Worm (Caenorhabditis elegans): ENCODE measurements around the gene abu-2.

The abu-2 gene

DNA sequence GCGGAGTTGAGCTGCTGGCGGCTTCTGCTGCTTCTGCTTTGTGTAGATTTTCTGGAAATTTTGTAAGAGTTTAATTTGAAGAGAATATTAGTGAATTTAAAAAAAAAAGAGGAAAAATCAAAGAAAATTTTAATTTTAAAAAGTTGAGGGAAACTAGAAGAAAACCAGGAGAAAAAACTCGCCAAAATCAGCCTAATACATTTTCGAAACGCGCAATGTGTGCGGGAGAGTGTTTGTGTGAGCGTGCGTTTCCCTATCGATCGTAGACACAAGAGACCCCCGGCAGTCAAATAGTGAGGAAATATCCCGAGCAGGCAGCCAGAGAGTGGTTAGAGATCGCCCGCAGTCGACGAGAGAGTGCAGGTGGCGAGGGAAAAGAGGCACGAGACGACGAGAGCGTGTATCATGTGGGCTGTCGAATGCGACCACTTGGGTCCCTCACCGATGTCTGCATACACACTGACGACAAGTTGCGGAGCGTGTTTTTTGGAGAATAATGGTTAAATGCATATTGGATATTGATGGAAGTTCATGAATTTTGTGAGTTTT is 36.2 kb upstream of the abu-2 start, which contains the start of gene zfp-3 (continued):
- TF ChIP-seq ceh-82 (tag; optimal IDR thresholded peaks at IDR 0.05), result peak; percentile 76
- peak; percentile 90 for TF ChIP-seq unc-62 (GFP tag; optimal IDR thresholded peaks at IDR 0.05)
- TF ChIP-seq egl-27 (tag; optimal IDR thresholded peaks at IDR 0.05), result peak; percentile 89
- TF ChIP-seq lin-15B (tag; optimal IDR thresholded peaks at IDR 0.05), result peak; percentile 87
- no peak for TF ChIP-seq nhr-28 (tag; optimal IDR thresholded peaks at IDR 0.05)
- TF ChIP-seq zag-1 (tag; optimal IDR thresholded peaks at IDR 0.05), result no peak
- TF ChIP-seq hmg-11 (tag; optimal IDR thresholded peaks at IDR 0.05), result peak; percentile 99
- no peak for TF ChIP-seq nhr-237 (tag; optimal IDR thresholded peaks at IDR 0.05)
- TF ChIP-seq mdl-1 (tag; optimal IDR thresholded peaks at IDR 0.05), result peak; percentile 91
- TF ChIP-seq ZK546.5 (tag; optimal IDR thresholded peaks at IDR 0.05), result peak; percentile 14
- TF ChIP-seq mml-1 (tag; optimal IDR thresholded peaks at IDR 0.05), result peak; percentile 17
- peak; percentile 82 for TF ChIP-seq elt-2 (tag; optimal IDR thresholded peaks at IDR 0.05)
- TF ChIP-seq sea-2 (GFP tag; optimal IDR thresholded peaks at IDR 0.05), result peak; percentile 78
- TF ChIP-seq nfya-1 (tag; optimal IDR thresholded peaks at IDR 0.05; ENCODE audit: insufficient read depth), result peak; percentile 97

DNA sequence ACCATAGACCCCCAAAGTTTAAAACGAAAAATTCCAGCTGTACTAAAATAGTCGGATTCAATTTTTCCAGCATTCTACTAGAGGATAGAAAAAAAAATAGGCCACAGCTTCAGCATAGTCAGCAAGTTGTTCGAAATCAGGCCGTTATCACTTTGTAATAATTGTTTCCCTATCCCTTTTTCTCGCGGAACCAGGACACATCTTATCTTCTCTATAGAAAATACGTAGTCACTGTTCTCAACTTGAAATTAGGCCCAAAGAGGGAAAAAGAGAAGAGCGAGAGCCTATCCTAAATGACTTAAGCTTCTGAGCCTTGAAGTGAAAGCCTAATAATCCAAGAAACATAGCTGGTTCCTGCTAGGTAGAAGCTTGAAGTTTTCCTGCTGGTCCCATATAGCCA is 35.2 kb upstream of the abu-2 start:
- TF ChIP-seq nhr-23 (tag; optimal IDR thresholded peaks at IDR 0.05), result peak; percentile 33
- no peak for TF ChIP-seq fkh-10 (GFP tag; optimal IDR thresholded peaks at IDR 0.05)
- TF ChIP-seq aly-2 (tag; optimal IDR thresholded peaks at IDR 0.05), result no peak
- no peak for TF ChIP-seq jun-1 (tag; optimal IDR thresholded peaks at IDR 0.05)
- no peak for TF ChIP-seq fkh-2 (tag; optimal IDR thresholded peaks at IDR 0.05)
- TF ChIP-seq egl-5 (tag; optimal IDR thresholded peaks at IDR 0.05), result no peak
- TF ChIP-seq nhr-25 (tag; optimal IDR thresholded peaks at IDR 0.05), result peak; percentile 11
- no peak for TF ChIP-seq eor-1 (tag; optimal IDR thresholded peaks at IDR 0.05)
- TF ChIP-seq sea-2 (GFP tag; optimal IDR thresholded peaks at IDR 0.05), result no peak
- no peak for TF ChIP-seq ceh-82 (tag; optimal IDR thresholded peaks at IDR 0.05)
- TF ChIP-seq lsy-12 (tag; optimal IDR thresholded peaks at IDR 0.05), result peak; percentile 34
- no peak for TF ChIP-seq lin-39 (tag; optimal IDR thresholded peaks at IDR 0.05)
- TF ChIP-seq nhr-76 (tag; optimal IDR thresholded peaks at IDR 0.05), result no peak
- peak; percentile 16 for TF ChIP-seq nhr-43 (tag; optimal IDR thresholded peaks at IDR 0.05; ENCODE audit: poor library complexity, severe bottlenecking)
- TF ChIP-seq mml-1 (tag; optimal IDR thresholded peaks at IDR 0.05), result no peak
- TF ChIP-seq ceh-28 (tag; optimal IDR thresholded peaks at IDR 0.05), result no peak
- TF ChIP-seq ztf-11 (tag; optimal IDR thresholded peaks at IDR 0.05), result no peak
- TF ChIP-seq egl-27 (tag; optimal IDR thresholded peaks at IDR 0.05), result no peak
- TF ChIP-seq ama-1 (optimal IDR thresholded peaks at IDR 0.05), result peak; percentile 89
- TF ChIP-seq hmg-11 (tag; optimal IDR thresholded peaks at IDR 0.05), result no peak
- no peak for TF ChIP-seq zag-1 (tag; optimal IDR thresholded peaks at IDR 0.05)
- TF ChIP-seq elt-2 (tag; optimal IDR thresholded peaks at IDR 0.05), result peak; percentile 33
- no peak for TF ChIP-seq unc-39 (tag; optimal IDR thresholded peaks at IDR 0.05)

DNA sequence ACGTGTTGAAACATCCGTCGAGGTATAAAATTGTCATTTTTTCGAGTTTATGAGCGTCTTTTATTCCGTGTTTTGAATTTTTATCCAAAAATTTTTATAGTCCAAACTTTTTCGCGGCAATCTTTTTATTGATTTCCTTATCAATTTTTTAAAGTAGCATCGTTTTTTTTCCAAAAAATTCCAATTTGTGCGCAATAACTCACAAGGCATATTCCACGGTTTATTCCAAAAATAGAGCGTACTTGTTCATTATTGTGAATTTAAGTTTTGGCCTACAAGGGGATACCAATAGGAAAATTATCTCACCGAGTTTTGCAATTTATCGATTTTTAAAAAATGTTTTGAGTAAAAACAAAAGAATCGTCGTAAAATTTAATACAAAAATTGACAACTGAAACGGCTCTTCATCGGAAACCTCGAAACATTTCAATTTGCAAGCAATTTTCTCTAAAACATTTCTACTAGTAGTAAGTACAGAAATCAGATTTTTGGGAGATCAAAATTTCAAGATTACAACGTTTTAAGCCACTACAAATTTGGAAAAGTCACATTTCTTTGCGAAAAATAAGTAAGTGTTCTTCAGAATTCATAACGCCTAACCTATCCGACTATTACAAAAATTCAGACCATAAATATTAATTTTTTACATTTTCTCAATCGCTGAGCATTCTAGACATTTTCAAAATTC is 33.2 kb upstream of the abu-2 start:
- TF ChIP-seq nhr-23 (tag; optimal IDR thresholded peaks at IDR 0.05) (peak; percentile 21), elt-2 (tag; optimal IDR thresholded peaks at IDR 0.05) (peak; percentile 34), ceh-28 (tag; optimal IDR thresholded peaks at IDR 0.05) (peak; percentile 28), fkh-2 (tag; optimal IDR thresholded peaks at IDR 0.05) (no peak), pha-4 (tag; optimal IDR thresholded peaks at IDR 0.05) (no peak), aly-2 (tag; optimal IDR thresholded peaks at IDR 0.05) (no peak), snpc-4 (tag; optimal IDR thresholded peaks at IDR 0.05) (no peak)

ce11 chrX:1441602-1442183 is 31.2 kb upstream of the abu-2 start:
- no peak for TF ChIP-seq pha-4 (tag; optimal IDR thresholded peaks at IDR 0.05)

ce11 chrX:1440161-1440560 is 29.7 kb upstream of the abu-2 start, which contains the start of gene sedl-1:
Gene sedl-1 (minus strand): TSS chrX:1440261.
- TF ChIP-seq daf-12 (tag; optimal IDR thresholded peaks at IDR 0.05), result no peak
- no peak for TF ChIP-seq ceh-16 (tag; optimal IDR thresholded peaks at IDR 0.05)
- TF ChIP-seq pqm-1 (tag; optimal IDR thresholded peaks at IDR 0.05), result no peak
- TF ChIP-seq skn-1 (tag; optimal IDR thresholded peaks at IDR 0.05), result no peak
- TF ChIP-seq nhr-28 (tag; optimal IDR thresholded peaks at IDR 0.05), result no peak
- TF ChIP-seq fkh-10 (GFP tag; optimal IDR thresholded peaks at IDR 0.05), result no peak
- no peak for TF ChIP-seq nhr-237 (tag; optimal IDR thresholded peaks at IDR 0.05)
- TF ChIP-seq elt-3 (tag; optimal IDR thresholded peaks at IDR 0.05), result no peak
- TF ChIP-seq ztf-11 (tag; optimal IDR thresholded peaks at IDR 0.05), result no peak
- no peak for TF ChIP-seq ztf-4 (tag; optimal IDR thresholded peaks at IDR 0.05)
